Worm (Caenorhabditis elegans): ENCODE data around the gene aldo-2.

Gene aldo-2

DNA sequence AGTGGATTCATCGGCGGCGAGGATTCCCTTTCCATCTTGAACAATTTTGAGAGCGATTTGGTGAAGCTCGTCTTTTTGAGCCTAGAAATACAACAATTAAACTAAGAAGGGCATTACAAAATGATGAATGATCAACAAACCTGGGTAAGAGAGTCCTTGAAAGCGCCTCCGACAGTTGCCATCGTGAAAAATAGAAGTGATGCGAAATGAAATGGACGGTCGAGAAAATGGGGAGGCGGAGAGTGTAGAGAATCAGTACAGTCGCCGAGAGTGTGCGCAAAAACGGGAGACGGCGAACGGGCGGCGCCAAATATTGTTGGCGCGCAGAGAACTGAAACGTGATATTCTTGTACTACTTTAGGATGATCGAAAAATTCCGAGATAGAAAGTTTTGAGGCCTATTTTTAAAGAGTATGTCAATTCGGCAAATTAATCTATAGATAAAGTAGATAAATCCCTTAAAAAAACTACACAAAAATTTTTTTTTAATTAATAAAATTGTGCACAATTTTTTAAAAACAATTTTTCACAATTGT is at the start of gene aldo-2:
aldo-2 (minus strand) TSS at position 486 of the 536 bp plus-strand sequence.
- no peak for TF ChIP-seq ahr-1 (tag; optimal IDR thresholded peaks at IDR 0.05)
- no peak for TF ChIP-seq madf-2 (tag; optimal IDR thresholded peaks at IDR 0.05)
- TF ChIP-seq syd-9 (tag; optimal IDR thresholded peaks at IDR 0.05) = no peak
- TF ChIP-seq pat-9 (tag; optimal IDR thresholded peaks at IDR 0.05) = no peak
- TF ChIP-seq ceh-45 (GFP tag; IDR thresholded peaks at IDR 0.05) = no peak
- TF ChIP-seq pag-3 (tag; optimal IDR thresholded peaks at IDR 0.05; ENCODE audit: borderline replicate concordance) = no peak
- no peak for TF ChIP-seq hlh-30 (tag; optimal IDR thresholded peaks at IDR 0.05; ENCODE audit: insufficient read depth)
- no peak for TF ChIP-seq ref-2 (tag; optimal IDR thresholded peaks at IDR 0.05)
- TF ChIP-seq ama-1 (optimal IDR thresholded peaks at IDR 0.05) = no peak
- no peak for TF ChIP-seq mec-3 (tag; optimal IDR thresholded peaks at IDR 0.05; ENCODE audit: borderline replicate concordance)
- no peak for TF ChIP-seq ceh-31 (tag; optimal IDR thresholded peaks at IDR 0.05)

DNA sequence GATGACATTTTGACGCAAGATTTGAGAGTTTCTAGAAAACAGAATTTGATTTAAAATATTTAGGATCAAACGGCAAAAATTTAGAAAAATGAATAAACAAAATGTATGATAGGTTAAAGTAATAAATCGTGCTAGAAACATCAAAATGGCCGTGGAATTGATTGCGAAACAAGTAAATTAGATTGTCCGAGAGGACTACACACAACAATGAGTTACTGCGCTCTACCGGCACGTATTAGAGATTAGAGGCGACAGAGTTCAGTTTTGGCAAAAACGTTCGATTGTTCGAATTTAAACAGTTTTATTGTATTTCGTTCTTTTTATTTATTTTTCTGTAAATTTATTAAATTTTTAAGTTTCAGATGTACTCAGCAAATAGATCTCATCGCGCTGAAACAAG is 49.3 kb upstream of the aldo-2 start, which contains the start of the genes dnc-2 and bcl-7:
dnc-2 (minus strand) TSS at position 33 of the 400 bp plus-strand sequence.
bcl-7 (plus strand) TSS at position 363 of the 400 bp plus-strand sequence.
- TF ChIP-seq unc-42 (tag; optimal IDR thresholded peaks at IDR 0.05) (peak; percentile 26), ets-4 (tag; optimal IDR thresholded peaks at IDR 0.05) (no peak), lim-6 (tag; optimal IDR thresholded peaks at IDR 0.05) (no peak), elt-2 (tag; optimal IDR thresholded peaks at IDR 0.05) (no peak)

ce11 chrIII:5922236-5922635 is 45.8 kb upstream of the aldo-2 start:
- TF ChIP-seq syd-9 (tag; optimal IDR thresholded peaks at IDR 0.05) (no peak), ets-4 (tag; optimal IDR thresholded peaks at IDR 0.05) (no peak), pha-4 (tag; optimal IDR thresholded peaks at IDR 0.05) (no peak), ahr-1 (tag; optimal IDR thresholded peaks at IDR 0.05) (no peak), elt-4 (tag; optimal IDR thresholded peaks at IDR 0.05) (no peak), tbx-2 (tag; optimal IDR thresholded peaks at IDR 0.05) (no peak), elt-2 (tag; optimal IDR thresholded peaks at IDR 0.05) (no peak), ref-2 (tag; optimal IDR thresholded peaks at IDR 0.05) (no peak), K09A11.1 (tag; optimal IDR thresholded peaks at IDR 0.05; ENCODE audit: insufficient read depth) (no peak), mec-3 (tag; optimal IDR thresholded peaks at IDR 0.05; ENCODE audit: borderline replicate concordance) (no peak)

DNA sequence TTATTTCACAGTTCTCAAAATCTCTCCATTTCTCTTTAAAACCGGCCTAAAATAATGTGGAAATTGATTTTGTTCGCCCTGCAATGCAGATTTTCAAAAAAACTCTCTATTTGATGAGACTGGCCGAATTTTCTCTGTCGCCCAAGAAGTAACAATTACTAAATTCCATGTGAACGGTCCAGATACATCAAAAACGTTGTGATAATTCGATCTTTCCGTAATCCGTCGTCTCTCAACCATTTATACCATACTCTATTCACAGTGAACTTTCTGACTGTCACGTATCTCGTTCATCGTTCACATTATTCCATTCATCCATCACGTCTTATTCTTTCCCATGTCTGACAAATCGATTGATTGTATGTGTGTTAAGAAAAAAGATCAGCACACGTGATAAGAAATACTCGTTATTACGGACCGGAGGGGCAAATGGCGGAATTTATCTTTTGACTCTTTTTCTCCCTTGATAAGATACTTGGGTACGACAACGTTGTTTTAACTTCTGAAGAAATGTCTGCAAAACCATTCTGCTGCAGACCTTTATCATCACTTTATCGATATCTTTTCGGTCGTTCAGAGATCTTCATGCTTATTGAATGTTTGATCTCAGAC is 44.7 kb upstream of the aldo-2 start:
- TF ChIP-seq eyg-1 (tag; optimal IDR thresholded peaks at IDR 0.05) (no peak), elt-2 (tag; optimal IDR thresholded peaks at IDR 0.05) (peak; percentile 14)

- TF ChIP-seq mec-3 (tag; optimal IDR thresholded peaks at IDR 0.05; ENCODE audit: borderline replicate concordance) (no peak), gmeb-2 (tag; optimal IDR thresholded peaks at IDR 0.05) (no peak), dmd-4 (tag; optimal IDR thresholded peaks at IDR 0.05; ENCODE audit: borderline replicate concordance) (no peak), dve-1 (tag; optimal IDR thresholded peaks at IDR 0.05) (no peak), hlh-6 (tag; optimal IDR thresholded peaks at IDR 0.05) (no peak), unc-3 (GFP tag; conservative IDR thresholded peaks at IDR 0.05) (no peak), unc-3 (tag; optimal IDR thresholded peaks at IDR 0.05) (no peak), ceh-19 (GFP tag; optimal IDR thresholded peaks at IDR 0.05) (no peak), elt-2 (tag; optimal IDR thresholded peaks at IDR 0.05) (no peak)
Measured at ce11 chrIII:5919799-5920387, 43.5 kb upstream of the aldo-2 start, which contains the start of the genes tdo-2 and C28H8.2. TSS of gene tdo-2 (minus strand) at chrIII:5919955. TSS of gene C28H8.2 (plus strand) at chrIII:5920322.

ce11 chrIII:5917365-5917958 is 41.0 kb upstream of the aldo-2 start:
- TF ChIP-seq sox-4 (tag; optimal IDR thresholded peaks at IDR 0.05) = no peak
- TF ChIP-seq elt-2 (tag; optimal IDR thresholded peaks at IDR 0.05) = peak; percentile 23
